Worm (Caenorhabditis elegans) whole organism, young adult: ENCODE results near the gene Y75B8A.28.
A peak's percentile ranks its signal among the peaks of the same experiment; 100 is the strongest.

Experiments
- B0019.2 ChIP-seq: fragments of 200-800 bp; sonication (Bioruptor generic); conservative IDR thresholded peaks from 2 replicates; pipeline ENCODE4 v1.3.6; 2022; ENCODE audit warnings: missing genetic modification reagents, missing genetic modification characterization, missing compliant biosample characterization
- B0336.3 ChIP-seq: fragments of 200-800 bp; sonication (Bioruptor generic); IDR thresholded peaks from 2 replicates; pipeline ENCODE4 v1.3.6; 2022; ENCODE audit warnings: missing genetic modification characterization, missing compliant biosample characterization
- F10E7.11 ChIP-seq: sonication (generic microtip); optimal IDR thresholded peaks from 2 replicates; lab custom pipeline; 2017; ENCODE audit warnings: mild to moderate bottlenecking, missing genetic modification characterization, moderate library complexity, missing compliant biosample characterization
- F37B4.10 ChIP-seq: fragments of 200-800 bp; sonication (Bioruptor generic); IDR thresholded peaks from 2 replicates; pipeline ENCODE4 v1.3.6; 2022; ENCODE audit warnings: missing genetic modification characterization, missing compliant biosample characterization
- F52B5.7 ChIP-seq: sonication (generic microtip); optimal IDR thresholded peaks from 2 replicates; lab custom pipeline; 2016; ENCODE audit warnings: mild to moderate bottlenecking, missing genetic modification characterization, missing compliant biosample characterization
- F57C9.4 ChIP-seq: sonication (generic microtip); optimal IDR thresholded peaks from 2 replicates; lab custom pipeline; 2017; ENCODE audit warnings: mild to moderate bottlenecking, missing genetic modification characterization, missing compliant biosample characterization
- T07F8.4 ChIP-seq: sonication (generic microtip); optimal IDR thresholded peaks from 2 replicates; lab custom pipeline; 2016; ENCODE audit warnings: mild to moderate bottlenecking, missing genetic modification characterization, moderate library complexity, missing compliant biosample characterization
- T26A5.8 ChIP-seq: sonication (generic microtip); optimal IDR thresholded peaks from 2 replicates; lab custom pipeline; 2016; ENCODE audit warnings: missing genetic modification characterization, missing compliant biosample characterization
- Y56A3A.18 ChIP-seq: fragments of 200-800 bp; sonication (Bioruptor generic); IDR thresholded peaks from 2 replicates; pipeline ENCODE4 v1.3.6; 2022; ENCODE audit warnings: missing genetic modification reagents, missing genetic modification characterization, missing compliant biosample characterization
- atf-7 ChIP-seq: sonication (generic microtip); optimal IDR thresholded peaks from 2 replicates; lab custom pipeline; 2017; ENCODE audit warnings: mild to moderate bottlenecking, missing genetic modification characterization, missing compliant biosample characterization
- attf-6 ChIP-seq: fragments of 200-800 bp; sonication (Bioruptor generic); IDR thresholded peaks from 2 replicates; pipeline ENCODE4 v1.3.6; 2022; ENCODE audit warnings: missing genetic modification reagents, missing genetic modification characterization, missing compliant biosample characterization
- bed-1 ChIP-seq: fragments of 200-800 bp; sonication (Bioruptor generic); IDR thresholded peaks from 2 replicates; pipeline ENCODE4 v1.3.6; 2022; ENCODE audit warnings: missing genetic modification reagents, missing genetic modification characterization, missing compliant biosample characterization
- bed-2 ChIP-seq: fragments of 200-800 bp; sonication (Bioruptor generic); IDR thresholded peaks from 2 replicates; pipeline ENCODE4 v1.3.6; 2022; ENCODE audit warnings: missing genetic modification reagents, missing genetic modification characterization, missing compliant biosample characterization
- ccch-3 ChIP-seq: fragments of 200-800 bp; sonication (Bioruptor generic); optimal IDR thresholded peaks from 2 replicates; lab custom pipeline; 2018; ENCODE audit warnings: mild to moderate bottlenecking, missing genetic modification characterization, missing compliant biosample characterization
- chd-7 ChIP-seq: sonication (generic microtip); optimal IDR thresholded peaks from 2 replicates; lab custom pipeline; 2016; ENCODE audit warnings: mild to moderate bottlenecking, missing genetic modification characterization, moderate library complexity, missing compliant biosample characterization
- dpff-1 ChIP-seq: sonication (generic microtip); optimal IDR thresholded peaks from 2 replicates; lab custom pipeline; 2017; ENCODE audit warnings: mild to moderate bottlenecking, missing genetic modification characterization, missing compliant biosample characterization
- dpl-1 ChIP-seq: fragments of 150-350 bp; optimal IDR thresholded peaks from 2 replicates; lab custom pipeline; 2014; ENCODE audit warnings: missing biosample characterization, missing genetic modification reagents, missing genetic modification characterization
- egl-18 ChIP-seq: fragments of 200-800 bp; sonication (Bioruptor generic); IDR thresholded peaks from 2 replicates; pipeline ENCODE4 v1.3.6; 2022; ENCODE audit warnings: missing genetic modification reagents, missing genetic modification characterization, missing compliant biosample characterization
- egrh-3 ChIP-seq: fragments of 200-800 bp; sonication (Bioruptor generic); IDR thresholded peaks from 2 replicates; pipeline ENCODE4 v1.3.6; 2022; ENCODE audit warnings: missing genetic modification reagents, missing genetic modification characterization, missing compliant biosample characterization
- ets-4 ChIP-seq: fragments of 200-800 bp; sonication (Bioruptor generic); optimal IDR thresholded peaks from 2 replicates; lab custom pipeline; 2018; ENCODE audit warnings: mild to moderate bottlenecking, missing genetic modification characterization, missing compliant biosample characterization
- gei-17 ChIP-seq: fragments of 200-800 bp; sonication (Bioruptor generic); optimal IDR thresholded peaks from 2 replicates; lab custom pipeline; 2018; ENCODE audit warnings: mild to moderate bottlenecking, missing genetic modification characterization, missing compliant biosample characterization
- hlh-12 ChIP-seq: sonication (generic microtip); optimal IDR thresholded peaks from 2 replicates; lab custom pipeline; 2016; ENCODE audit warnings: missing genetic modification characterization, missing compliant biosample characterization
- hlh-26 ChIP-seq: fragments of 200-800 bp; sonication (Bioruptor generic); conservative IDR thresholded peaks from 2 replicates; pipeline ENCODE4 v1.3.6; 2022; ENCODE audit warnings: missing genetic modification reagents, missing genetic modification characterization, missing compliant biosample characterization
- hsf-1 ChIP-seq: fragments of 200-800 bp; sonication (Bioruptor generic); IDR thresholded peaks from 2 replicates; pipeline ENCODE4 v1.3.6; 2022; ENCODE audit warnings: missing genetic modification reagents, missing genetic modification characterization, missing compliant biosample characterization
- lag-1 ChIP-seq: fragments of 200-800 bp; sonication (Bioruptor generic); IDR thresholded peaks from 2 replicates; pipeline ENCODE4 v1.3.6; 2022; ENCODE audit warnings: missing genetic modification reagents, missing genetic modification characterization, missing compliant biosample characterization
- lin-35 ChIP-seq, 3 experiments: fragments of 150-350 bp in 2 of 3; sonication (generic microtip) in 1 of 3; optimal IDR thresholded peaks; 2 replicates each; lab custom pipeline; 2014 to 2018; ENCODE audit warnings: missing biosample characterization in 3 of 3, missing genetic modification characterization in 3 of 3, missing genetic modification reagents in 3 of 3
- lin-54 ChIP-seq: fragments of 200-800 bp; sonication (Bioruptor generic); optimal IDR thresholded peaks from 2 replicates; lab custom pipeline; 2018; ENCODE audit warnings: mild to moderate bottlenecking, missing genetic modification characterization, missing compliant biosample characterization
- lir-1 ChIP-seq: fragments of 200-800 bp; sonication (Bioruptor generic); conservative IDR thresholded peaks from 2 replicates; pipeline ENCODE4 v1.3.6; 2022; ENCODE audit warnings: missing genetic modification reagents, missing genetic modification characterization, missing compliant biosample characterization
- madf-3 ChIP-seq: fragments of 200-800 bp; sonication (Bioruptor generic); IDR thresholded peaks from 2 replicates; pipeline ENCODE4 v1.3.6; 2022; ENCODE audit warnings: missing genetic modification reagents, missing genetic modification characterization, missing compliant biosample characterization
- mcd-1 ChIP-seq: fragments of 200-800 bp; sonication (Bioruptor generic); IDR thresholded peaks from 2 replicates; pipeline ENCODE4 v1.3.6; 2022; ENCODE audit warnings: missing genetic modification reagents, missing genetic modification characterization, missing compliant biosample characterization
- nfya-1 ChIP-seq: sonication (generic microtip); optimal IDR thresholded peaks from 2 replicates; lab custom pipeline; 2017; ENCODE audit warnings: antibody characterized with exemption, missing compliant biosample characterization, missing genetic modification characterization, borderline replicate concordance; ENCODE audit not compliant: insufficient read depth
- nfya-2 ChIP-seq: fragments of 200-800 bp; sonication (Bioruptor generic); IDR thresholded peaks from 2 replicates; pipeline ENCODE4 v1.3.6; 2022; ENCODE audit warnings: missing genetic modification reagents, missing genetic modification characterization, missing compliant biosample characterization
- nfyb-1 ChIP-seq: fragments of 200-800 bp; sonication (Bioruptor generic); IDR thresholded peaks from 2 replicates; pipeline ENCODE4 v1.3.6; 2022; ENCODE audit warnings: missing genetic modification reagents, missing genetic modification characterization, missing compliant biosample characterization
- nhr-120 ChIP-seq: fragments of 200-800 bp; sonication (Bioruptor generic); IDR thresholded peaks from 2 replicates; pipeline ENCODE4 v1.3.6; 2022; ENCODE audit warnings: missing genetic modification characterization, missing compliant biosample characterization
- pbrm-1 ChIP-seq: fragments of 200-800 bp; sonication (Bioruptor generic); IDR thresholded peaks from 2 replicates; pipeline ENCODE4 v1.3.6; 2022; ENCODE audit warnings: missing genetic modification reagents, missing genetic modification characterization, missing compliant biosample characterization
- pha-4 ChIP-seq: fragments of 150-350 bp; sonication (generic microtip); optimal IDR thresholded peaks from 2 replicates; lab custom pipeline; 2014; ENCODE audit warnings: missing biosample characterization, missing genetic modification reagents, missing genetic modification characterization
- rpc-1 ChIP-seq, 2 experiments: fragments of 150-350 bp in 1 of 2; sonication (generic microtip) in 1 of 2; optimal IDR thresholded peaks; 2 replicates each; lab custom pipeline; 2014 to 2018; ENCODE audit warnings: missing biosample characterization in 1 of 2, missing genetic modification characterization in 1 of 2, missing genetic modification reagents in 1 of 2, missing genotype in 1 of 2
- snpc-1.1 ChIP-seq: sonication (generic microtip); optimal IDR thresholded peaks from 2 replicates; lab custom pipeline; 2017; ENCODE audit warnings: missing genetic modification characterization, mild to moderate bottlenecking, missing compliant biosample characterization, antibody characterized with exemption, moderate library complexity, missing genotype, missing genetic modification reagents; ENCODE audit not compliant: insufficient read depth
- zfh-2 ChIP-seq: fragments of 200-800 bp; sonication (Bioruptor generic); conservative IDR thresholded peaks from 2 replicates; pipeline ENCODE4 v1.3.6; 2022; ENCODE audit warnings: missing genetic modification reagents, missing genetic modification characterization, missing compliant biosample characterization
- ztf-18 ChIP-seq: sonication (generic microtip); optimal IDR thresholded peaks from 2 replicates; lab custom pipeline; 2016; ENCODE audit warnings: missing genotype, mild to moderate bottlenecking, missing genetic modification characterization, missing compliant biosample characterization
- ztf-22 ChIP-seq: fragments of 200-800 bp; sonication (Bioruptor generic); optimal IDR thresholded peaks from 2 replicates; lab custom pipeline; 2018; ENCODE audit warnings: mild to moderate bottlenecking, missing genetic modification characterization, moderate library complexity, missing compliant biosample characterization

Y75B8A.28 gene

DNA sequence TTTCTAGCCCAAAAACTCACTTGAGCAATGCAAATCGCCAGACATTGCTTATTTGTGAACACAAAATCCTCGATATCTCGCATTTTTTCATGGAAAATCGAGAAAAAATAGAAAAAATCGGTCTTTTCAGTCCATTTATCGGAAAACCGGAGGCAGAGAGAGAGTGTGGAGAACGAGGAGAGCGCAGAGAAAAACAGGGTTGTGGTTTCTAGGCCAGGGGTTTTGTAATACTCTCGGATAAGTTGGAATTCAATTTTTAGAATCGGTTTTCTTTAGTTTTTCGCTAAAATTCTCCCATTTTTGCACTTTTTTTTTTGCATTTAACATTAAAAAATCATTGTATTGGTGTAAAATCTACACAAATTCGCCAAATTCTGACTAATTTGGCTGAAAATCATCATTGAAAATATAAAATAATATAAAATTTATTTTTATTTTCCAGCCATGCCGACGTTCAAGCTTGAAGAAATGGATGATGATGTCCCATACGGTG, 45.2 kb upstream of the Y75B8A.28 start, which contains the start of the genes Y75B8A.24 and Y75B8A.25 (continued):
- TF ChIP-seq T07F8.4 (tag; lab: Kevin White, UChicago) (no peak), ets-4 (GFP tag; lab: Kevin White, UChicago) (no peak), T26A5.8 (tag; lab: Kevin White, UChicago) (no peak), nfya-2 (GFP tag; lab: Robert Waterston, UW) (no peak), ztf-18 (tag; lab: Kevin White, UChicago) (no peak), F52B5.7 (tag; lab: Kevin White, UChicago) (no peak), pbrm-1 (GFP tag; lab: Robert Waterston, UW) (peak; percentile 71; the same call in 1 of the 2 replicates), hsf-1 (GFP tag; lab: Robert Waterston, UW) (no peak), dpl-1 (GFP tag; lab: Kevin White, UChicago) (no peak), lir-1 (GFP tag; lab: Robert Waterston, UW) (0 out of 2 replicates have a peak, but pooled peaks have one; percentile 12), bed-1 (no peak), gei-17 (no peak), rpc-1 (optimal IDR thresholded peaks at IDR 0.05; lab: Kevin White, UChicago) (no peak), rpc-1 (tag; optimal IDR thresholded peaks at IDR 0.05; lab: Kevin White, UChicago) (no peak), nhr-120 (no peak), F10E7.11 (tag; lab: Kevin White, UChicago) (no peak), madf-3 (GFP tag; lab: Robert Waterston, UW) (0 out of 2 replicates have a peak, but pooled peaks have one; percentile 62), egrh-3 (no peak), B0336.3 (no peak), lin-54 (GFP tag; lab: Kevin White, UChicago) (peak; percentile 69), snpc-1.1 (no peak), F57C9.4 (no peak), F37B4.10 (GFP tag; lab: Robert Waterston, UW) (no peak), ztf-22 (no peak), attf-6 (GFP tag; lab: Robert Waterston, UW) (no peak), ccch-3 (GFP tag; lab: Kevin White, UChicago) (no peak), chd-7 (tag; lab: Kevin White, UChicago) (no peak), atf-7 (tag; lab: Kevin White, UChicago) (no peak), nfyb-1 (GFP tag; lab: Robert Waterston, UW) (peak; percentile 74), hlh-12 (tag; lab: Kevin White, UChicago) (no peak), B0019.2 (GFP tag; lab: Robert Waterston, UW) (no peak), pha-4 (no peak)

DNA sequence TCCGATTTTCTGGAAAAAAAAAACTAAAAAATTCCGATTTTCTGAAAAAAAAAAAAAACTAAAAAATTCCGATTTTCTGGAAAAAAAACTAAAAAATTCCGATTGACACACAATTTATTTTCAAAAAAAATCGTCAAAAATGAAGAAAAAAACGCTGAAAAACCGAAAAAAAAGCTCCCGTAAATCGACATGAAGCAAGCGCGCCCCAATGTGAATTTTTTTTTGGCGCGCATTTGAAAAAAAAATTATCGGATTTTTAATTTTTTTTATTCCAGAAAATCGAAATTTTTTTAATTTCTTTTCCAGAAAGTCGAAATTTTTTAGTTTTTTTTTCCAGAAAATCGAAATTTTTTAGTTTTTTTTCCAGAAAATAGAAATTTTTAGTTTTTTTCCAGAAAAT, 40.1 kb upstream of the Y75B8A.28 start:
- no peak for TF ChIP-seq egl-18 (GFP tag; lab: Robert Waterston, UW)
- TF ChIP-seq nfya-1 (tag; lab: Kevin White, UChicago): no peak
- TF ChIP-seq lin-54 (GFP tag; lab: Kevin White, UChicago): peak; percentile 51
- TF ChIP-seq bed-1: no peak
- TF ChIP-seq lag-1 (GFP tag; lab: Robert Waterston, UW): no peak
- no peak for TF ChIP-seq bed-2 (GFP tag; lab: Robert Waterston, UW)
- no peak for TF ChIP-seq dpff-1 (tag; lab: Kevin White, UChicago)
- TF ChIP-seq zfh-2: no peak
- no peak for TF ChIP-seq hlh-26 (GFP tag; lab: Robert Waterston, UW)
- TF ChIP-seq mcd-1 (GFP tag; lab: Robert Waterston, UW): peak; percentile 78
- peak in 1 of 3 experiments; percentile 77 for TF ChIP-seq lin-35 (GFP tag; optimal IDR thresholded peaks at IDR 0.05; lab: Kevin White, UChicago)
- no peak for TF ChIP-seq Y56A3A.18 (GFP tag; lab: Robert Waterston, UW)
